Worm (Caenorhabditis elegans): Measurements from ENCODE around the gene lgc-56.

The lgc-56 gene

ce11 chrII:5093945-5094344 lies 36.2 kb upstream of the lgc-56 start, which contains the start of gene C04G6.13:
Gene C04G6.13 (plus strand): TSS chrII:5094245.
- TF ChIP-seq lin-13 (GFP tag; optimal IDR thresholded peaks at IDR 0.05) = no peak
- TF ChIP-seq unc-62 (GFP tag; optimal IDR thresholded peaks at IDR 0.05 in 1 of 2) = peak in 1 of 2 experiments; percentile 35
- TF ChIP-seq unc-62 (tag; optimal IDR thresholded peaks at IDR 0.05) = no peak

- no peak for TF ChIP-seq attf-4 (tag; optimal IDR thresholded peaks at IDR 0.05)
- no peak for TF ChIP-seq lin-29 (GFP tag; IDR thresholded peaks at IDR 0.05)
- peak in 1 of 2 experiments; percentile 73 for TF ChIP-seq unc-62 (GFP tag; optimal IDR thresholded peaks at IDR 0.05 in 1 of 2)
- TF ChIP-seq unc-62 (tag; optimal IDR thresholded peaks at IDR 0.05) = no peak
- TF ChIP-seq lin-13 (GFP tag; optimal IDR thresholded peaks at IDR 0.05) = no peak
- TF ChIP-seq ceh-32 (tag; optimal IDR thresholded peaks at IDR 0.05; ENCODE audit: poor library complexity) = no peak
These were observed 31.1 kb upstream of the lgc-56 start for ce11 chrII:5099034-5099433.

ce11 chrII:5099649-5100048 lies 30.5 kb upstream of the lgc-56 start, which contains the start of gene C04G6.6:
Gene C04G6.6 (minus strand): TSS chrII:5099749.
- no peak for TF ChIP-seq daf-19 (GFP tag; conservative IDR thresholded peaks at IDR 0.05)

ce11 chrII:5101701-5102100 lies 28.5 kb upstream of the lgc-56 start, which contains the start of the genes idpb-3 and idpb-1:
Gene idpb-3 (minus strand): TSS chrII:5101801.
Gene idpb-1 (plus strand): TSS chrII:5101984.
- TF ChIP-seq nhr-41 (GFP tag; IDR thresholded peaks at IDR 0.05) (no peak), lin-29 (GFP tag; IDR thresholded peaks at IDR 0.05) (no peak), F49E8.2 (tag; optimal IDR thresholded peaks at IDR 0.05; ENCODE audit: borderline replicate concordance) (no peak), hmg-1.1 (GFP tag; IDR thresholded peaks at IDR 0.05) (no peak), F37D6.2 (tag; optimal IDR thresholded peaks at IDR 0.05) (no peak), tag-97 (GFP tag; IDR thresholded peaks at IDR 0.05) (no peak), lin-38 (GFP tag; IDR thresholded peaks at IDR 0.05) (no peak), aha-1 (tag) (peak; percentile 51)

- TF ChIP-seq zag-1 (tag; optimal IDR thresholded peaks at IDR 0.05) (no peak), nhr-28 (tag; optimal IDR thresholded peaks at IDR 0.05) (peak; percentile 16), unc-130 (GFP tag; optimal IDR thresholded peaks at IDR 0.05) (no peak)
These were observed 27.0 kb upstream of the lgc-56 start for ce11 chrII:5103189-5103588.

- no peak for TF ChIP-seq zip-2 (tag; optimal IDR thresholded peaks at IDR 0.05)
- TF ChIP-seq duxl-1 (tag; optimal IDR thresholded peaks at IDR 0.05; ENCODE audit: poor library complexity) = no peak
- TF ChIP-seq nhr-77 (tag; optimal IDR thresholded peaks at IDR 0.05) = peak; percentile 44
- TF ChIP-seq nhr-6 (tag; optimal IDR thresholded peaks at IDR 0.05) = no peak
- no peak for TF ChIP-seq nhr-41 (GFP tag; IDR thresholded peaks at IDR 0.05)
- TF ChIP-seq ceh-82 (tag; optimal IDR thresholded peaks at IDR 0.05) = no peak
- peak in 1 of 2 experiments; percentile 69 for TF ChIP-seq daf-16 (GFP tag; optimal IDR thresholded peaks at IDR 0.05)
- peak; percentile 66 for TF ChIP-seq daf-16 (tag; optimal IDR thresholded peaks at IDR 0.05)
- no peak for TF ChIP-seq unc-130 (GFP tag; optimal IDR thresholded peaks at IDR 0.05)
- peak; percentile 51 for TF ChIP-seq nhr-102 (tag; optimal IDR thresholded peaks at IDR 0.05)
- TF ChIP-seq nhr-28 (tag; optimal IDR thresholded peaks at IDR 0.05) = peak; percentile 77
- TF ChIP-seq lin-1 (GFP tag; IDR thresholded peaks at IDR 0.05) = peak; percentile 59; the same call in 1 of the 2 replicates
- peak; percentile 97 for TF ChIP-seq dmd-6 (GFP tag; IDR thresholded peaks at IDR 0.05)
- TF ChIP-seq arid-1 (GFP tag; conservative IDR thresholded peaks at IDR 0.05) = no peak
- peak; percentile 69 for TF ChIP-seq pqm-1 (tag; optimal IDR thresholded peaks at IDR 0.05)
- TF ChIP-seq hlh-11 (tag; optimal IDR thresholded peaks at IDR 0.05) = peak; percentile 82
- TF ChIP-seq nhr-48 (tag; optimal IDR thresholded peaks at IDR 0.05) = peak; percentile 85
- TF ChIP-seq attf-4 (tag; optimal IDR thresholded peaks at IDR 0.05) = no peak
- no peak for TF ChIP-seq ceh-20 (GFP tag; IDR thresholded peaks at IDR 0.05)
- no peak for TF ChIP-seq T26A8.4 (GFP tag; IDR thresholded peaks at IDR 0.05)
- peak in 1 of 2 experiments; percentile 9 for TF ChIP-seq mdl-1 (tag; optimal IDR thresholded peaks at IDR 0.05)
- TF ChIP-seq hif-1 (tag; optimal IDR thresholded peaks at IDR 0.05) = peak in 1 of 2 experiments; percentile 20
- no peak for TF ChIP-seq snpc-4 (tag; optimal IDR thresholded peaks at IDR 0.05)
- TF ChIP-seq ceh-44 (GFP tag; IDR thresholded peaks at IDR 0.05) = no peak
- TF ChIP-seq mes-2 (tag; optimal IDR thresholded peaks at IDR 0.05; ENCODE audit: poor library complexity, severe bottlenecking) = no peak
- no peak for TF ChIP-seq sdz-12 (GFP tag; optimal IDR thresholded peaks at IDR 0.05)
- no peak for TF ChIP-seq ceh-62 (tag; optimal IDR thresholded peaks at IDR 0.05)
- no peak for TF ChIP-seq skn-1 (tag; optimal IDR thresholded peaks at IDR 0.05)
These were observed 26.3 kb upstream of the lgc-56 start, which contains the start of the genes C04G6.11 and mpk-2 for ce11 chrII:5103784-5104457. Gene C04G6.11 (minus strand): TSS chrII:5103834. Gene mpk-2 (plus strand): TSS chrII:5104118.
